Worm (Caenorhabditis elegans) whole organism, midembryonic: ENCODE results near the gene tyra-3.

Experiments
- flt-1 ChIP-seq: fragments of 200-800 bp; sonication (Bioruptor generic); IDR thresholded peaks from 2 replicates; pipeline ENCODE4 v1.3.6; 2022; ENCODE audit warnings: missing genetic modification characterization, missing compliant biosample characterization
- klf-2 ChIP-seq: fragments of 200-800 bp; sonication (Bioruptor generic); conservative IDR thresholded peaks from 2 replicates; pipeline ENCODE4 v1.3.6; 2022; ENCODE audit warnings: missing genetic modification reagents, missing genetic modification characterization, missing compliant biosample characterization
- med-1 ChIP-seq: sonication (generic microtip); optimal IDR thresholded peaks from 2 replicates; lab custom pipeline; 2017; ENCODE audit warnings: missing genetic modification characterization, mild to moderate bottlenecking, missing compliant biosample characterization, antibody characterized with exemption, missing genetic modification reagents; ENCODE audit not compliant: insufficient read depth
- ref-1 ChIP-seq: fragments of 200-800 bp; sonication (Bioruptor generic); conservative IDR thresholded peaks from 2 replicates; pipeline ENCODE4 v1.3.6; 2022; ENCODE audit warnings: missing genetic modification reagents, missing genetic modification characterization, missing compliant biosample characterization
- tab-1 ChIP-seq: fragments of 200-800 bp; sonication (Bioruptor generic); IDR thresholded peaks from 2 replicates; pipeline ENCODE4 v1.3.6; 2022; ENCODE audit warnings: missing genetic modification characterization, missing compliant biosample characterization
- ztf-23 ChIP-seq: fragments of 200-800 bp; sonication (Bioruptor generic); IDR thresholded peaks from 2 replicates; pipeline ENCODE4 v1.3.6; 2022; ENCODE audit warnings: missing genetic modification reagents, missing genetic modification characterization, missing compliant biosample characterization
- ztf-29 ChIP-seq: fragments of 200-800 bp; sonication (Bioruptor generic); IDR thresholded peaks from 2 replicates; pipeline ENCODE4 v1.3.6; 2022; ENCODE audit warnings: missing genetic modification reagents, missing genetic modification characterization, missing compliant biosample characterization

DNA sequence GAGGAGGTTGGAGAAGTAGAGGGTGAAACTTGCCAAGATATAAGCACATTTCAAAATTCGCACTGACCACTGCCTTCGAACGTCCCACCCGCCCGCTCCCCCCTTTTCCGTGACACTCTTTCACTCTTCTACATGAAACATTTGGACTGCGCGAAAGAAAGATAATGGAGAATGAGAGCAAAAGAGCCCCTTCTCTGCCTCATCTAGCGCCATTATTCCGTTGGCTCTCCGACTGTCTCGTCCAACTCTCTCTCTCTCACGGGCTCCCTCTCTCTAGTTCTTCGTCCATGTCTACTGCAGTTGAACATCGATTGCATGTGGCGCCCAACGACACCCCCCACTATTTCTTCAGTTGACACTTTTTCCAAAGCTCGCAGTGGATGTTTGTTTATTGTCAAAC, 14.9 kb upstream of the tyra-3 start:
- TF ChIP-seq flt-1 (GFP tag; lab: Robert Waterston, UW) (no peak), klf-2 (GFP tag; lab: Robert Waterston, UW) (no peak), tab-1 (GFP tag; lab: Robert Waterston, UW) (no peak), med-1 (GFP tag; lab: Kevin White, UChicago) (no peak), ztf-29 (GFP tag; lab: Robert Waterston, UW) (no peak), ref-1 (GFP tag; lab: Robert Waterston, UW) (no peak), ztf-23 (no peak)
